Worm (Caenorhabditis elegans) whole organism, L4 larva: ENCODE measurements around the gene C43H6.12.
A peak's percentile ranks its signal among the peaks of the same experiment; 100 is the strongest.

ENCODE experiments used
- R02D3.7 ChIP-seq: fragments of 150-350 bp; sonication (generic microtip); optimal IDR thresholded peaks from 3 replicates; lab custom pipeline; 2014; ENCODE audit warnings: missing biosample characterization, missing genetic modification characterization
- T26A8.4 ChIP-seq: fragments of 200-800 bp; sonication (Bioruptor generic); IDR thresholded peaks from 2 replicates; pipeline ENCODE4 v1.3.6; 2022; ENCODE audit warnings: missing genetic modification characterization, missing compliant biosample characterization
- Y105C5A.15 ChIP-seq: fragments of 200-800 bp; sonication (Bioruptor generic); IDR thresholded peaks from 2 replicates; pipeline ENCODE4 v1.3.6; 2022; ENCODE audit warnings: missing genetic modification characterization, missing compliant biosample characterization
- Y75B8A.6 ChIP-seq: fragments of 200-800 bp; sonication (Bioruptor generic); IDR thresholded peaks from 2 replicates; pipeline ENCODE4 v1.3.6; 2022; ENCODE audit warnings: missing genetic modification reagents, missing genetic modification characterization, missing compliant biosample characterization
- ZK337.2 ChIP-seq: fragments of 200-800 bp; sonication (Bioruptor generic); IDR thresholded peaks from 2 replicates; pipeline ENCODE4 v1.3.6; 2022; ENCODE audit warnings: missing genetic modification reagents, missing genetic modification characterization, missing compliant biosample characterization
- ZK546.5 ChIP-seq, 2 experiments: sonication (generic microtip); optimal IDR thresholded peaks; 2 replicates each; lab custom pipeline; 2017; ENCODE audit warnings: missing biosample characterization in 2 of 2, missing genetic modification characterization in 2 of 2
- aha-1 ChIP-seq: fragments of 150-350 bp; peaks from one replicate; lab custom pipeline; 2014; ENCODE audit warnings: missing biosample characterization, missing genetic modification characterization
- ama-1 ChIP-seq: fragments of 150-350 bp; optimal IDR thresholded peaks from 2 replicates; lab custom pipeline; 2014; ENCODE audit warnings: inconsistent platforms, mixed read lengths
- arid-1 ChIP-seq: fragments of 200-800 bp; sonication (Bioruptor generic); conservative IDR thresholded peaks from 2 replicates; pipeline ENCODE4 v1.3.6; 2022; ENCODE audit warnings: missing genetic modification reagents, missing genetic modification characterization, missing compliant biosample characterization
- attf-4 ChIP-seq: sonication (generic microtip); optimal IDR thresholded peaks from 3 replicates; lab custom pipeline; 2017; ENCODE audit warnings: missing biosample characterization, missing genetic modification characterization
- ceh-28 ChIP-seq: fragments of 150-350 bp; optimal IDR thresholded peaks from 2 replicates; lab custom pipeline; 2014; ENCODE audit warnings: missing biosample characterization, missing genetic modification reagents, missing genetic modification characterization
- ceh-32 ChIP-seq: sonication (generic microtip); optimal IDR thresholded peaks from 2 replicates; lab custom pipeline; 2016; ENCODE audit warnings: mild to moderate bottlenecking, missing genetic modification characterization, missing compliant biosample characterization; ENCODE audit not compliant: poor library complexity
- ceh-44 ChIP-seq: fragments of 200-800 bp; sonication (Bioruptor generic); IDR thresholded peaks from 2 replicates; pipeline ENCODE4 v1.3.6; 2022; ENCODE audit warnings: missing genetic modification reagents, missing genetic modification characterization, missing compliant biosample characterization
- daf-16 ChIP-seq, 3 experiments: sonication (generic microtip); optimal IDR thresholded peaks; 2 replicates each; lab custom pipeline; 2016 to 2017; ENCODE audit warnings: missing genetic modification characterization in 3 of 3, missing genetic modification reagents in 3 of 3, mild to moderate bottlenecking in 2 of 3, missing compliant biosample characterization in 2 of 3, missing biosample characterization in 1 of 3, moderate library complexity in 1 of 3
- daf-19 ChIP-seq: fragments of 200-800 bp; sonication (Bioruptor generic); conservative IDR thresholded peaks from 2 replicates; pipeline ENCODE4 v1.3.6; 2022; ENCODE audit warnings: missing genetic modification characterization, missing compliant biosample characterization
- dmd-6 ChIP-seq: fragments of 200-800 bp; sonication (Bioruptor generic); IDR thresholded peaks from 2 replicates; pipeline ENCODE4 v1.3.6; 2022; ENCODE audit warnings: missing genetic modification reagents, missing genetic modification characterization, missing compliant biosample characterization
- dmd-9 ChIP-seq: fragments of 200-800 bp; sonication (Bioruptor generic); IDR thresholded peaks from 2 replicates; pipeline ENCODE4 v1.3.6; 2022; ENCODE audit warnings: missing genetic modification reagents, missing genetic modification characterization, missing compliant biosample characterization
- dpl-1 ChIP-seq: fragments of 150-350 bp; optimal IDR thresholded peaks from 2 replicates; lab custom pipeline; 2014; ENCODE audit warnings: missing biosample characterization, missing genetic modification reagents, missing genetic modification characterization
- duxl-1 ChIP-seq: sonication (generic microtip); optimal IDR thresholded peaks from 2 replicates; lab custom pipeline; 2016; ENCODE audit warnings: mild to moderate bottlenecking, missing genetic modification characterization, moderate library complexity, missing compliant biosample characterization; ENCODE audit not compliant: poor library complexity
- dve-1 ChIP-seq: sonication (generic microtip); optimal IDR thresholded peaks from 2 replicates; lab custom pipeline; 2017; ENCODE audit warnings: antibody characterized with exemption, mild to moderate bottlenecking, missing genetic modification characterization, missing compliant biosample characterization; ENCODE audit not compliant: insufficient read depth
- egl-27 ChIP-seq: sonication (generic microtip); optimal IDR thresholded peaks from 3 replicates; lab custom pipeline; 2017; ENCODE audit warnings: missing biosample characterization, missing genetic modification reagents, missing genetic modification characterization
- fos-1 ChIP-seq: fragments of 150-350 bp; optimal IDR thresholded peaks from 2 replicates; lab custom pipeline; 2014; ENCODE audit warnings: missing biosample characterization, missing genetic modification characterization
- hif-1 ChIP-seq, 2 experiments: sonication (generic microtip); optimal IDR thresholded peaks; 2 replicates each; lab custom pipeline; 2016 to 2017; ENCODE audit warnings: missing compliant biosample characterization in 2 of 2, missing genetic modification characterization in 2 of 2, missing genetic modification reagents in 2 of 2, missing genotype in 2 of 2, mild to moderate bottlenecking in 1 of 2
- hlh-11 ChIP-seq: fragments of 200-800 bp; sonication (Bioruptor generic); optimal IDR thresholded peaks from 2 replicates; lab custom pipeline; 2018; ENCODE audit warnings: mild to moderate bottlenecking, missing genetic modification characterization, missing compliant biosample characterization
- hlh-30 ChIP-seq: sonication (generic microtip); optimal IDR thresholded peaks from 2 replicates; lab custom pipeline; 2017; ENCODE audit warnings: antibody characterized with exemption, mild to moderate bottlenecking, missing genetic modification characterization, missing compliant biosample characterization; ENCODE audit not compliant: insufficient read depth
- hmg-1.1 ChIP-seq: fragments of 200-800 bp; sonication (Bioruptor generic); IDR thresholded peaks from 2 replicates; pipeline ENCODE4 v1.3.6; 2022; ENCODE audit warnings: missing genetic modification reagents, missing genetic modification characterization, missing compliant biosample characterization
- jun-1 ChIP-seq: fragments of 150-350 bp; optimal IDR thresholded peaks from 2 replicates; lab custom pipeline; 2014; ENCODE audit warnings: missing biosample characterization, missing genetic modification reagents, missing genetic modification characterization
- lin-13 ChIP-seq: fragments of 150-350 bp; optimal IDR thresholded peaks from 2 replicates; lab custom pipeline; 2014; ENCODE audit warnings: missing biosample characterization, missing genetic modification reagents, missing genetic modification characterization
- lin-29 ChIP-seq: fragments of 200-800 bp; sonication (Bioruptor generic); IDR thresholded peaks from 2 replicates; pipeline ENCODE4 v1.3.6; 2022; ENCODE audit warnings: missing genetic modification reagents, missing genetic modification characterization, missing compliant biosample characterization
- madf-5 ChIP-seq, 2 experiments: fragments of 200-800 bp; sonication (Bioruptor generic); IDR thresholded peaks; 2 replicates each; pipeline ENCODE4 v1.3.6; 2022; ENCODE audit warnings: missing compliant biosample characterization in 2 of 2, missing genetic modification characterization in 2 of 2
- mep-1 ChIP-seq: fragments of 150-350 bp; sonication (generic microtip); optimal IDR thresholded peaks from 3 replicates; lab custom pipeline; 2014; ENCODE audit warnings: missing biosample characterization, missing genetic modification characterization
- mes-2 ChIP-seq: sonication (generic microtip); optimal IDR thresholded peaks from 2 replicates; lab custom pipeline; 2016; ENCODE audit warnings: missing genotype, mild to moderate bottlenecking, missing genetic modification characterization, missing compliant biosample characterization; ENCODE audit not compliant: poor library complexity, severe bottlenecking
- mxl-3 ChIP-seq: fragments of 200-800 bp; sonication (Bioruptor generic); optimal IDR thresholded peaks from 2 replicates; lab custom pipeline; 2018; ENCODE audit warnings: mild to moderate bottlenecking, missing genetic modification characterization, missing compliant biosample characterization
- nhr-102 ChIP-seq: sonication (generic microtip); optimal IDR thresholded peaks from 2 replicates; lab custom pipeline; 2016; ENCODE audit warnings: mild to moderate bottlenecking, missing genetic modification characterization, moderate library complexity, missing compliant biosample characterization
- nhr-28 ChIP-seq: fragments of 150-350 bp; optimal IDR thresholded peaks from 2 replicates; lab custom pipeline; 2014; ENCODE audit warnings: missing biosample characterization, missing genetic modification characterization
- nhr-41 ChIP-seq: fragments of 200-800 bp; sonication (Bioruptor generic); IDR thresholded peaks from 2 replicates; pipeline ENCODE4 v1.3.6; 2022; ENCODE audit warnings: missing genetic modification reagents, missing genetic modification characterization, missing compliant biosample characterization
- nhr-42 ChIP-seq: fragments of 200-800 bp; sonication (Bioruptor generic); IDR thresholded peaks from 2 replicates; pipeline ENCODE4 v1.3.6; 2022; ENCODE audit warnings: missing genetic modification characterization, missing compliant biosample characterization
- nhr-48 ChIP-seq: sonication (generic microtip); optimal IDR thresholded peaks from 2 replicates; lab custom pipeline; 2016; ENCODE audit warnings: mild to moderate bottlenecking, missing genetic modification characterization, missing compliant biosample characterization
- nhr-6 ChIP-seq: fragments of 150-350 bp; optimal IDR thresholded peaks from 2 replicates; lab custom pipeline; 2014; ENCODE audit warnings: missing biosample characterization, missing genetic modification characterization
- nhr-76 ChIP-seq: fragments of 150-350 bp; optimal IDR thresholded peaks from 2 replicates; lab custom pipeline; 2014; ENCODE audit warnings: missing biosample characterization, missing genetic modification characterization
- nhr-77 ChIP-seq: fragments of 150-350 bp; optimal IDR thresholded peaks from 2 replicates; lab custom pipeline; 2014; ENCODE audit warnings: missing biosample characterization, missing genetic modification characterization
- pqm-1 ChIP-seq: sonication (generic microtip); optimal IDR thresholded peaks from 2 replicates; lab custom pipeline; 2017; ENCODE audit warnings: missing biosample characterization, missing genetic modification characterization
- rbr-2 ChIP-seq: sonication (generic microtip); optimal IDR thresholded peaks from 2 replicates; lab custom pipeline; 2016; ENCODE audit warnings: missing genotype, missing genetic modification characterization, missing compliant biosample characterization
- snpc-4 ChIP-seq: fragments of 150-350 bp; optimal IDR thresholded peaks from 2 replicates; lab custom pipeline; 2014; ENCODE audit warnings: missing biosample characterization, missing genetic modification characterization
- spr-3 ChIP-seq: fragments of 200-800 bp; sonication (Bioruptor generic); optimal IDR thresholded peaks from 2 replicates; lab custom pipeline; 2018; ENCODE audit warnings: mild to moderate bottlenecking, missing genetic modification characterization, missing compliant biosample characterization
- unc-130 ChIP-seq: sonication (generic microtip); optimal IDR thresholded peaks from 2 replicates; lab custom pipeline; 2016; ENCODE audit warnings: missing genetic modification reagents, missing genetic modification characterization, missing compliant biosample characterization
- zfp-3 ChIP-seq: fragments of 200-800 bp; sonication (Bioruptor generic); conservative IDR thresholded peaks from 2 replicates; pipeline ENCODE4 v1.3.6; 2022; ENCODE audit warnings: missing genetic modification reagents, missing genetic modification characterization, missing compliant biosample characterization
- ztf-11 ChIP-seq: fragments of 150-350 bp; optimal IDR thresholded peaks from 2 replicates; lab custom pipeline; 2014; ENCODE audit warnings: missing biosample characterization, missing genetic modification characterization

Gene C43H6.12

ce11 chrX:2370655-2371054 is 38.8 kb upstream of the C43H6.12 start (continued):
- TF ChIP-seq ztf-11 (tag; lab: Kevin White, UChicago), result no peak
- TF ChIP-seq hmg-1.1 (GFP tag; lab: Robert Waterston, UW), result no peak
- no peak for TF ChIP-seq snpc-4 (tag; lab: Kevin White, UChicago)
- TF ChIP-seq ceh-32 (tag; lab: Kevin White, UChicago), result no peak
- no peak for TF ChIP-seq duxl-1
- TF ChIP-seq Y75B8A.6 (GFP tag; lab: Robert Waterston, UW), result no peak
- no peak for TF ChIP-seq unc-130
- no peak for TF ChIP-seq ceh-44 (GFP tag; lab: Robert Waterston, UW)
- no peak for TF ChIP-seq ceh-28 (tag; lab: Kevin White, UChicago)
- no peak for TF ChIP-seq nhr-48 (tag; lab: Kevin White, UChicago)
- no peak for TF ChIP-seq daf-16 (GFP tag; optimal IDR thresholded peaks at IDR 0.05; lab: Kevin White, UChicago)
- peak; percentile 72 for TF ChIP-seq daf-16 (tag; optimal IDR thresholded peaks at IDR 0.05; lab: Kevin White, UChicago)
- TF ChIP-seq nhr-42 (GFP tag; lab: Robert Waterston, UW), result no peak
- no peak for TF ChIP-seq nhr-102 (tag; lab: Kevin White, UChicago)
- no peak for TF ChIP-seq ama-1 (lab: Kevin White, UChicago)
- TF ChIP-seq T26A8.4 (GFP tag; lab: Robert Waterston, UW), result no peak
- no peak for TF ChIP-seq nhr-76
- no peak for TF ChIP-seq spr-3 (GFP tag; lab: Kevin White, UChicago)
- TF ChIP-seq R02D3.7 (tag; lab: Kevin White, UChicago), result no peak
- no peak for TF ChIP-seq daf-19 (GFP tag; lab: Robert Waterston, UW)
- TF ChIP-seq mes-2 (tag; lab: Kevin White, UChicago), result peak; percentile 3
- TF ChIP-seq, all 104 proteins: peak for 8

ce11 chrX:2372134-2372533 is 37.3 kb upstream of the C43H6.12 start:
- peak; percentile 79 for TF ChIP-seq aha-1 (tag; lab: Kevin White, UChicago)
- peak; percentile 59 for TF ChIP-seq dmd-6 (GFP tag; lab: Robert Waterston, UW)
- no peak for TF ChIP-seq daf-16 (GFP tag; optimal IDR thresholded peaks at IDR 0.05; lab: Kevin White, UChicago)
- TF ChIP-seq daf-16 (tag; optimal IDR thresholded peaks at IDR 0.05; lab: Kevin White, UChicago), result peak; percentile 82
- no peak for TF ChIP-seq hif-1 (tag; optimal IDR thresholded peaks at IDR 0.05; lab: Kevin White, UChicago)
- TF ChIP-seq mes-2 (tag; lab: Kevin White, UChicago), result peak; percentile 61
- no peak for TF ChIP-seq rbr-2 (tag; lab: Kevin White, UChicago)
- no peak for TF ChIP-seq fos-1
- TF ChIP-seq nhr-41 (GFP tag; lab: Robert Waterston, UW), result no peak
- TF ChIP-seq nhr-48 (tag; lab: Kevin White, UChicago), result no peak
- TF ChIP-seq zfp-3 (GFP tag; lab: Robert Waterston, UW), result no peak
- TF ChIP-seq nhr-77, result peak; percentile 21
- TF ChIP-seq nhr-28 (tag; lab: Kevin White, UChicago), result peak; percentile 65
- no peak for TF ChIP-seq ceh-44 (GFP tag; lab: Robert Waterston, UW)
- TF ChIP-seq hlh-30 (tag; lab: Kevin White, UChicago), result peak; percentile 41
- TF ChIP-seq nhr-6 (tag; lab: Kevin White, UChicago), result peak; percentile 46
- peak; percentile 69 for TF ChIP-seq hlh-11 (tag; lab: Kevin White, UChicago)
- TF ChIP-seq dmd-9 (GFP tag; lab: Robert Waterston, UW), result no peak
- peak; percentile 52 for TF ChIP-seq mxl-3 (GFP tag; lab: Kevin White, UChicago)
- TF ChIP-seq Y105C5A.15 (GFP tag; lab: Robert Waterston, UW), result no peak
- TF ChIP-seq dve-1 (tag; lab: Kevin White, UChicago), result peak; percentile 63
- no peak for TF ChIP-seq ZK546.5 (tag; optimal IDR thresholded peaks at IDR 0.05; lab: Kevin White, UChicago)
- no peak for TF ChIP-seq R02D3.7 (tag; lab: Kevin White, UChicago)
- TF ChIP-seq snpc-4 (tag; lab: Kevin White, UChicago), result no peak
- no peak for TF ChIP-seq lin-29 (GFP tag; lab: Robert Waterston, UW)
- peak; percentile 35 for TF ChIP-seq mep-1 (tag; lab: Kevin White, UChicago)
- TF ChIP-seq attf-4 (tag; lab: Kevin White, UChicago), result no peak
- TF ChIP-seq dpl-1, result no peak
- TF ChIP-seq madf-5 (GFP tag; IDR thresholded peaks at IDR 0.05; lab: Robert Waterston, UW), result no peak
- TF ChIP-seq arid-1, result no peak
- no peak for TF ChIP-seq unc-130
- no peak for TF ChIP-seq ceh-28 (tag; lab: Kevin White, UChicago)
- TF ChIP-seq pqm-1 (tag; lab: Kevin White, UChicago), result peak; percentile 78
- TF ChIP-seq ZK337.2 (GFP tag; lab: Robert Waterston, UW), result no peak
- TF ChIP-seq ama-1 (lab: Kevin White, UChicago), result no peak
- no peak for TF ChIP-seq Y75B8A.6 (GFP tag; lab: Robert Waterston, UW)
- TF ChIP-seq jun-1 (tag; lab: Kevin White, UChicago), result no peak
- peak; percentile 9 for TF ChIP-seq lin-13 (GFP tag; lab: Kevin White, UChicago)
- no peak for TF ChIP-seq T26A8.4 (GFP tag; lab: Robert Waterston, UW)
- no peak for TF ChIP-seq egl-27 (tag; lab: Kevin White, UChicago)
